Fruit fly (Drosophila melanogaster): ENCODE results near the gene TfIIEbeta.
A peak's percentile ranks its signal among the peaks of the same experiment; 100 is the strongest.

TfIIEbeta gene

dm6 chr3L:4282627-4283026 is 4.2 kb upstream of the TfIIEbeta start, which contains the start of gene CG11583 (continued):
- TF ChIP-seq Lim3 (GFP tag; IDR thresholded peaks at IDR 0.05) (no peak), Dfd (GFP tag; optimal IDR thresholded peaks at IDR 0.05) (no peak), ab (GFP tag; optimal IDR thresholded peaks at IDR 0.05) (no peak), CG11398 (GFP tag; optimal IDR thresholded peaks at IDR 0.05) (no peak), CG12391 (tag; optimal IDR thresholded peaks at IDR 0.05) (peak; percentile 48), cas (GFP tag; IDR thresholded peaks at IDR 0.05) (no peak), CG3995 (GFP tag; optimal IDR thresholded peaks at IDR 0.05) (peak; percentile 51), CG18619 (GFP tag; optimal IDR thresholded peaks at IDR 0.05) (no peak), CG10543 (GFP tag; optimal IDR thresholded peaks at IDR 0.05) (no peak), CG34422 (GFP tag; IDR thresholded peaks at IDR 0.05) (peak; percentile 63; the same call in 1 of the 3 replicates), CG32772 (GFP tag; IDR thresholded peaks at IDR 0.05) (no peak), CG8924 (tag; optimal IDR thresholded peaks at IDR 0.05) (peak; percentile 21), CG11695 (GFP tag; IDR thresholded peaks at IDR 0.05) (no peak), Hr51 (GFP tag; optimal IDR thresholded peaks at IDR 0.05) (peak in 1 of 2 experiments; percentile 32), CG17186 (GFP tag; optimal IDR thresholded peaks at IDR 0.05) (peak; percentile 62), CG4404 (GFP tag; IDR thresholded peaks at IDR 0.05) (no peak), CG11696 (GFP tag; IDR thresholded peaks at IDR 0.05) (no peak), Sox102F (GFP tag; optimal IDR thresholded peaks at IDR 0.05) (no peak), Scr (GFP tag; IDR thresholded peaks at IDR 0.05; ENCODE audit: partially characterized antibody) (peak; percentile 40; the same call in 1 of the 2 replicates), esg (GFP tag; conservative IDR thresholded peaks at IDR 0.05) (no peak), Asciz (GFP tag; optimal IDR thresholded peaks at IDR 0.05) (no peak), CG7556 (GFP tag; optimal IDR thresholded peaks at IDR 0.05) (no peak), CG4820 (GFP tag; optimal IDR thresholded peaks at IDR 0.05) (no peak), so (GFP tag; IDR thresholded peaks at IDR 0.05) (no peak), D19A (tag; optimal IDR thresholded peaks at IDR 0.05) (no peak), tna (GFP tag; IDR thresholded peaks at IDR 0.05; ENCODE audit: partially characterized antibody) (no peak), Antp (GFP tag; optimal IDR thresholded peaks at IDR 0.05) (peak; percentile 44), CG10366 (GFP tag; IDR thresholded peaks at IDR 0.05) (no peak), Xrp1 (GFP tag; IDR thresholded peaks at IDR 0.05) (peak; percentile 35; the same call in 1 of the 2 replicates), wek (GFP tag; optimal IDR thresholded peaks at IDR 0.05) (no peak), ken (GFP tag; IDR thresholded peaks at IDR 0.05) (no peak), ind (GFP tag; optimal IDR thresholded peaks at IDR 0.05) (peak; percentile 36), Atf3 (GFP tag; optimal IDR thresholded peaks at IDR 0.05) (no peak), HLH4C (GFP tag; IDR thresholded peaks at IDR 0.05; ENCODE audit: partially characterized antibody) (no peak), Nf-YB (GFP tag; optimal IDR thresholded peaks at IDR 0.05) (no peak), CG43689 (GFP tag; IDR thresholded peaks at IDR 0.05) (no peak), Ssrp (tag; optimal IDR thresholded peaks at IDR 0.05) (no peak), Optix (GFP tag; IDR thresholded peaks at IDR 0.05) (no peak), CG30020 (tag; optimal IDR thresholded peaks at IDR 0.05) (no peak), HLH54F (GFP tag; optimal IDR thresholded peaks at IDR 0.05) (peak; percentile 59), GATAe (GFP tag; conservative IDR thresholded peaks at IDR 0.05) (no peak), Dek (tag; optimal IDR thresholded peaks at IDR 0.05) (peak; percentile 1), gcm2 (GFP tag; optimal IDR thresholded peaks at IDR 0.05) (no peak), CG8765 (GFP tag; IDR thresholded peaks at IDR 0.05) (no peak), CG11247 (GFP tag; IDR thresholded peaks at IDR 0.05) (peak; percentile 9; the same call in 1 of the 2 replicates), CG17361 (GFP tag; IDR thresholded peaks at IDR 0.05) (no peak), CG13123 (GFP tag; optimal IDR thresholded peaks at IDR 0.05) (no peak), mam (GFP tag; optimal IDR thresholded peaks at IDR 0.05) (peak; percentile 69), CG30431 (GFP tag; optimal IDR thresholded peaks at IDR 0.05) (no peak), CG15514 (GFP tag; optimal IDR thresholded peaks at IDR 0.05) (peak; percentile 97), CG6689 (GFP tag; IDR thresholded peaks at IDR 0.05) (no peak), cato (GFP tag; optimal IDR thresholded peaks at IDR 0.05; ENCODE audit: borderline replicate concordance) (no peak)
